Fruit fly (Drosophila melanogaster) whole organism, embryonic: Measurements from ENCODE around the gene RpL6.

ENCODE experiments used
- B-H1 ChIP-seq: fragments of 200-800 bp; sonication (Bioruptor generic); IDR thresholded peaks from 3 replicates; pipeline ENCODE4 v1.3.6; 2022; ENCODE audit warnings: missing biosample characterization, missing genetic modification characterization
- BEAF-32 ChIP-seq: fragments of 200-800 bp; sonication (Bioruptor generic); optimal IDR thresholded peaks from 3 replicates; lab custom pipeline; 2017; ENCODE audit warnings: missing biosample characterization, missing genetic modification characterization, mild to moderate bottlenecking, moderate library complexity, missing genetic modification reagents
- Bdp1 ChIP-seq: fragments of 200-800 bp; sonication (Bioruptor generic); optimal IDR thresholded peaks from 3 replicates; lab custom pipeline; 2016; ENCODE audit warnings: missing biosample characterization, missing genetic modification characterization
- CG10267 ChIP-seq: fragments of 200-800 bp; sonication (Bioruptor generic); optimal IDR thresholded peaks from 2 replicates; lab custom pipeline; 2018; ENCODE audit warnings: missing biosample characterization, mild to moderate bottlenecking, missing genetic modification characterization, moderate library complexity
- CG11398 ChIP-seq: fragments of 200-800 bp; sonication (Bioruptor generic); optimal IDR thresholded peaks from 2 replicates; lab custom pipeline; 2016; ENCODE audit warnings: missing biosample characterization, missing genetic modification characterization
- CG12391 ChIP-seq: fragments of 200-800 bp; sonication (Bioruptor generic); optimal IDR thresholded peaks from 3 replicates; lab custom pipeline; 2018; ENCODE audit warnings: missing biosample characterization, mild to moderate bottlenecking, missing genetic modification characterization, moderate library complexity
- CG12744 ChIP-seq: fragments of 200-800 bp; sonication (Bioruptor generic); optimal IDR thresholded peaks from 2 replicates; lab custom pipeline; 2016; ENCODE audit warnings: missing biosample characterization, missing genetic modification characterization
- CG14014 ChIP-seq: fragments of 200-800 bp; sonication (Bioruptor generic); IDR thresholded peaks from 2 replicates; pipeline ENCODE4 v1.3.6; 2022; ENCODE audit warnings: missing biosample characterization, missing genetic modification characterization
- CG17361 ChIP-seq: fragments of 200-800 bp; sonication (Bioruptor generic); IDR thresholded peaks from 3 replicates; pipeline ENCODE4 v1.3.6; 2022; ENCODE audit warnings: missing biosample characterization, missing genetic modification characterization
- CG18476 ChIP-seq: fragments of 200-800 bp; sonication (Bioruptor generic); optimal IDR thresholded peaks from 2 replicates; lab custom pipeline; 2016; ENCODE audit warnings: missing biosample characterization, mild to moderate bottlenecking, missing genetic modification characterization
- CG2116 ChIP-seq: fragments of 200-800 bp; sonication (Bioruptor generic); optimal IDR thresholded peaks from 3 replicates; lab custom pipeline; 2018; ENCODE audit warnings: missing biosample characterization, mild to moderate bottlenecking, missing genetic modification characterization
- CG2889 ChIP-seq: fragments of 200-800 bp; sonication (Bioruptor generic); IDR thresholded peaks from 3 replicates; pipeline ENCODE4 v1.3.6; 2022; ENCODE audit warnings: missing biosample characterization, missing genetic modification characterization
- CG32532 ChIP-seq: fragments of 200-800 bp; sonication (Bioruptor generic); IDR thresholded peaks from 2 replicates; pipeline ENCODE4 v1.3.6; 2022; ENCODE audit warnings: missing biosample characterization, missing genetic modification characterization
- CG4360 ChIP-seq: fragments of 200-800 bp; sonication (Bioruptor generic); IDR thresholded peaks from 2 replicates; pipeline ENCODE4 v1.3.6; 2022; ENCODE audit warnings: missing biosample characterization, missing genetic modification characterization
- CG4730 ChIP-seq: fragments of 200-800 bp; sonication (Bioruptor generic); IDR thresholded peaks from 2 replicates; pipeline ENCODE4 v1.3.6; 2022; ENCODE audit warnings: missing biosample characterization, missing genetic modification characterization
- CG7745 ChIP-seq: fragments of 200-800 bp; sonication (Bioruptor generic); optimal IDR thresholded peaks from 2 replicates; lab custom pipeline; 2018; ENCODE audit warnings: missing biosample characterization, mild to moderate bottlenecking, missing genetic modification characterization, moderate library complexity
- CG7987 ChIP-seq: fragments of 200-800 bp; sonication (Bioruptor generic); optimal IDR thresholded peaks from 2 replicates; lab custom pipeline; 2018; ENCODE audit warnings: missing biosample characterization, mild to moderate bottlenecking, missing genetic modification characterization, moderate library complexity
- Dip2 ChIP-seq: fragments of 200-800 bp; sonication (Bioruptor generic); IDR thresholded peaks from 2 replicates; pipeline ENCODE4 v1.3.6; 2022; ENCODE audit warnings: missing biosample characterization, missing genetic modification characterization
- HLH3B ChIP-seq: fragments of 200-800 bp; sonication (Bioruptor generic); IDR thresholded peaks from 2 replicates; pipeline ENCODE4 v1.3.6; 2022; ENCODE audit warnings: missing biosample characterization, missing genetic modification characterization
- HLH54F ChIP-seq: fragments of 200-800 bp; sonication (Bioruptor generic); optimal IDR thresholded peaks from 3 replicates; lab custom pipeline; 2016; ENCODE audit warnings: missing biosample characterization, missing genetic modification characterization
- HLHmδ ChIP-seq: fragments of 200-800 bp; sonication (Bioruptor generic); optimal IDR thresholded peaks from 2 replicates; lab custom pipeline; 2018; ENCODE audit warnings: missing biosample characterization, mild to moderate bottlenecking, missing genetic modification characterization, moderate library complexity
- Hand ChIP-seq: fragments of 200-800 bp; sonication (Bioruptor generic); optimal IDR thresholded peaks from 2 replicates; lab custom pipeline; 2017; ENCODE audit warnings: mild to moderate bottlenecking, missing biosample characterization, missing genetic modification reagents, missing genetic modification characterization
- Mad ChIP-seq: fragments of 200-800 bp; sonication (Bioruptor generic); optimal IDR thresholded peaks from 2 replicates; lab custom pipeline; 2016; ENCODE audit warnings: missing biosample characterization, missing genetic modification characterization
- Nf-YC ChIP-seq: fragments of 200-800 bp; optimal IDR thresholded peaks from 3 replicates; lab custom pipeline; 2019; ENCODE audit warnings: missing biosample characterization, mild to moderate bottlenecking, missing genetic modification characterization, moderate library complexity
- Ravus ChIP-seq: fragments of 200-800 bp; sonication (Bioruptor generic); IDR thresholded peaks from 2 replicates; pipeline ENCODE4 v1.3.6; 2022; ENCODE audit warnings: missing biosample characterization, missing genetic modification characterization
- Sox100B ChIP-seq: fragments of 200-800 bp; sonication (Bioruptor generic); optimal IDR thresholded peaks from 3 replicates; lab custom pipeline; 2018; ENCODE audit warnings: missing biosample characterization, mild to moderate bottlenecking, missing genetic modification characterization
- Tbp ChIP-seq: fragments of >200 bp; optimal IDR thresholded peaks from 2 replicates; lab custom pipeline; 2018; ENCODE audit warnings: missing biosample characterization, missing genetic modification characterization
- bbx ChIP-seq: fragments of 200-800 bp; sonication (Bioruptor generic); IDR thresholded peaks from 2 replicates; pipeline ENCODE4 v1.3.6; 2022; ENCODE audit warnings: missing biosample characterization, missing genetic modification characterization; ENCODE audit not compliant: partially characterized antibody
- chm ChIP-seq: fragments of 200-800 bp; sonication (Bioruptor generic); IDR thresholded peaks from 2 replicates; pipeline ENCODE4 v1.3.6; 2022; ENCODE audit warnings: missing biosample characterization, missing genetic modification characterization
- crc ChIP-seq: fragments of 200-800 bp; sonication (Bioruptor generic); optimal IDR thresholded peaks from 2 replicates; lab custom pipeline; 2016; ENCODE audit warnings: missing biosample characterization, missing genetic modification characterization
- crp ChIP-seq, 2 experiments: fragments of 200-800 bp; sonication (Bioruptor generic); optimal IDR thresholded peaks; 2 replicates in 1 of 2; 3 replicates in 1 of 2; lab custom pipeline; 2017; ENCODE audit warnings: missing biosample characterization in 2 of 2, missing genetic modification characterization in 2 of 2, mild to moderate bottlenecking in 1 of 2, moderate library complexity in 1 of 2
- eyg ChIP-seq: fragments of 200-800 bp; sonication (Bioruptor generic); optimal IDR thresholded peaks from 3 replicates; lab custom pipeline; 2016; ENCODE audit warnings: missing biosample characterization, missing genetic modification characterization
- fd3F ChIP-seq: fragments of 200-800 bp; sonication (Bioruptor generic); optimal IDR thresholded peaks from 2 replicates; lab custom pipeline; 2018; ENCODE audit warnings: missing biosample characterization, mild to moderate bottlenecking, missing genetic modification characterization, moderate library complexity
- ken ChIP-seq: fragments of 200-800 bp; sonication (Bioruptor generic); IDR thresholded peaks from 3 replicates; pipeline ENCODE4 v1.3.6; 2022; ENCODE audit warnings: missing biosample characterization, missing genetic modification characterization
- nom ChIP-seq: fragments of 200-800 bp; sonication (Bioruptor generic); optimal IDR thresholded peaks from 2 replicates; lab custom pipeline; 2017; ENCODE audit warnings: missing biosample characterization, missing genetic modification characterization, mild to moderate bottlenecking, moderate library complexity, missing genetic modification reagents
- pita ChIP-seq: fragments of 200-800 bp; sonication (Bioruptor generic); optimal IDR thresholded peaks from 2 replicates; lab custom pipeline; 2017; ENCODE audit warnings: missing biosample characterization, mild to moderate bottlenecking, missing genetic modification characterization
- pnt ChIP-seq: fragments of 200-800 bp; sonication (Bioruptor generic); optimal IDR thresholded peaks from 3 replicates; lab custom pipeline; 2016; ENCODE audit warnings: missing biosample characterization, missing genetic modification characterization
- psq ChIP-seq: fragments of 200-800 bp; sonication (Bioruptor generic); optimal IDR thresholded peaks from 2 replicates; lab custom pipeline; 2017; ENCODE audit warnings: missing biosample characterization, missing genetic modification characterization
- ranshi ChIP-seq: fragments of 200-800 bp; sonication (Bioruptor generic); IDR thresholded peaks from 2 replicates; pipeline ENCODE4 v1.3.6; 2022; ENCODE audit warnings: missing biosample characterization, missing genetic modification characterization
- row ChIP-seq: fragments of 200-800 bp; sonication (Bioruptor generic); IDR thresholded peaks from 3 replicates; pipeline ENCODE4 v1.3.6; 2022; ENCODE audit warnings: missing biosample characterization, missing genetic modification characterization
- sens-2 ChIP-seq: fragments of 200-800 bp; sonication (Bioruptor generic); IDR thresholded peaks from 2 replicates; pipeline ENCODE4 v1.3.6; 2022; ENCODE audit warnings: missing biosample characterization, missing genetic modification characterization
- seq ChIP-seq: fragments of 200-800 bp; sonication (Bioruptor generic); IDR thresholded peaks from 2 replicates; pipeline ENCODE4 v1.3.6; 2022; ENCODE audit warnings: missing biosample characterization, missing genetic modification characterization
- sob ChIP-seq: fragments of 200-800 bp; sonication (Bioruptor generic); IDR thresholded peaks from 2 replicates; pipeline ENCODE4 v1.3.6; 2022; ENCODE audit warnings: missing biosample characterization, missing genetic modification characterization
- ssp ChIP-seq: fragments of 200-800 bp; sonication (Bioruptor generic); IDR thresholded peaks from 2 replicates; pipeline ENCODE4 v1.3.6; 2022; ENCODE audit warnings: missing biosample characterization, missing genetic modification characterization
- tap ChIP-seq: fragments of 200-800 bp; optimal IDR thresholded peaks from 3 replicates; lab custom pipeline; 2019; ENCODE audit warnings: missing biosample characterization, mild to moderate bottlenecking, missing genetic modification characterization, moderate library complexity
- trh ChIP-seq: fragments of 200-800 bp; sonication (Bioruptor generic); optimal IDR thresholded peaks from 2 replicates; lab custom pipeline; 2016; ENCODE audit warnings: missing biosample characterization, missing genetic modification characterization
- vfl ChIP-seq: fragments of 200-800 bp; sonication (Bioruptor generic); optimal IDR thresholded peaks from 2 replicates; lab custom pipeline; 2016; ENCODE audit warnings: missing biosample characterization, missing genetic modification characterization
- wdn ChIP-seq: fragments of 200-800 bp; sonication (Bioruptor generic); IDR thresholded peaks from 2 replicates; pipeline ENCODE4 v1.3.6; 2022; ENCODE audit warnings: missing biosample characterization, missing genetic modification characterization
- zf30C ChIP-seq: fragments of 200-800 bp; sonication (Bioruptor generic); optimal IDR thresholded peaks from 3 replicates; lab custom pipeline; 2018; ENCODE audit warnings: missing biosample characterization, mild to moderate bottlenecking, missing genetic modification characterization
- zfh2 ChIP-seq: fragments of 200-800 bp; sonication (Bioruptor generic); optimal IDR thresholded peaks from 2 replicates; lab custom pipeline; 2016; ENCODE audit warnings: missing biosample characterization, missing genetic modification characterization

Gene RpL6

dm6 chr3R:31592256-31592879, 3.6 kb downstream of the RpL6 start, which contains the start of gene CG1774 (continued):
- TF ChIP-seq CG7987 (GFP tag; lab: Kevin White, UChicago) (peak; percentile 73), tap (tag; lab: Kevin White, UChicago) (peak; percentile 47), B-H1 (GFP tag; lab: Robert Waterston, UW) (peak; percentile 41; the same call in 1 of the 3 replicates), chm (GFP tag; lab: Robert Waterston, UW) (peak; percentile 39; the same call in 1 of the 2 replicates), CG4360 (no peak), zf30C (GFP tag; lab: Kevin White, UChicago) (peak; percentile 73), CG4730 (GFP tag; lab: Robert Waterston, UW) (peak; percentile 46; the same call in 1 of the 2 replicates), CG12391 (peak; percentile 75), crp (GFP tag; optimal IDR thresholded peaks at IDR 0.05; lab: Kevin White, UChicago) (peak in 1 of 2 experiments; percentile 23), Ravus (GFP tag; lab: Robert Waterston, UW) (peak; percentile 22), HLH54F (GFP tag; lab: Kevin White, UChicago) (peak; percentile 85), CG17361 (GFP tag; lab: Robert Waterston, UW) (peak; percentile 78), CG14014 (GFP tag; lab: Robert Waterston, UW) (peak; percentile 78), ken (0 out of 3 replicates have a peak, but pooled peaks have one; percentile 36), zfh2 (GFP tag; lab: Kevin White, UChicago) (peak; percentile 89), fd3F (GFP tag; lab: Kevin White, UChicago) (peak; percentile 66), Hand (peak; percentile 85), sens-2 (GFP tag; lab: Robert Waterston, UW) (no peak; the same call in 1 of the 2 replicates), Mad (GFP tag; lab: Kevin White, UChicago) (peak; percentile 45), ranshi (GFP tag; lab: Robert Waterston, UW) (peak; percentile 75), Tbp (GFP tag; lab: Kevin White, UChicago) (no peak), CG32532 (GFP tag; lab: Robert Waterston, UW) (peak; percentile 90), Dip2 (GFP tag; lab: Robert Waterston, UW) (no peak), CG10267 (tag; lab: Kevin White, UChicago) (peak; percentile 57), trh (GFP tag; lab: Kevin White, UChicago) (no peak), vfl (GFP tag; lab: Kevin White, UChicago) (peak; percentile 69), wdn (peak; percentile 65; the same call in 1 of the 2 replicates), sob (GFP tag; lab: Robert Waterston, UW) (peak; percentile 82), pita (GFP tag; lab: Kevin White, UChicago) (no peak), psq (GFP tag; lab: Kevin White, UChicago) (no peak), Nf-YC (peak; percentile 37), CG12744 (GFP tag; lab: Kevin White, UChicago) (peak; percentile 79), pnt (GFP tag; lab: Kevin White, UChicago) (peak; percentile 64), HLHmδ (GFP tag; lab: Kevin White, UChicago) (no peak), eyg (GFP tag; lab: Kevin White, UChicago) (peak; percentile 55), Bdp1 (GFP tag; lab: Kevin White, UChicago) (peak; percentile 49), ssp (GFP tag; lab: Robert Waterston, UW) (peak; percentile 38; the same call in 1 of the 2 replicates), Sox100B (peak; percentile 28), nom (no peak), row (peak; percentile 89), BEAF-32 (no peak), CG2889 (peak; percentile 56; the same call in 1 of the 3 replicates), CG7745 (tag; lab: Kevin White, UChicago) (no peak), CG11398 (GFP tag; lab: Kevin White, UChicago) (peak; percentile 34), CG18476 (GFP tag; lab: Kevin White, UChicago) (peak; percentile 69), CG2116 (GFP tag; lab: Kevin White, UChicago) (peak; percentile 18), HLH3B (GFP tag; lab: Robert Waterston, UW) (peak; percentile 72), seq (GFP tag; lab: Robert Waterston, UW) (peak; percentile 67), bbx (GFP tag; lab: Robert Waterston, UW) (no peak), crc (peak; percentile 88)
